Worm (Caenorhabditis elegans) whole organism, L2 larva: ENCODE results near the gene ZK381.8.

Source experiments
- C34F6.9 ChIP-seq: fragments of 150-350 bp; optimal IDR thresholded peaks from 2 replicates; lab custom pipeline; 2014; ENCODE audit warnings: missing biosample characterization, missing genetic modification characterization
- Y55F3AM.14 ChIP-seq: fragments of 200-800 bp; sonication (Bioruptor generic); optimal IDR thresholded peaks from 2 replicates; lab custom pipeline; 2018; ENCODE audit warnings: mild to moderate bottlenecking, missing genetic modification characterization, missing compliant biosample characterization
- ZK546.5 ChIP-seq: sonication (generic microtip); optimal IDR thresholded peaks from 2 replicates; lab custom pipeline; 2017; ENCODE audit warnings: missing biosample characterization, missing genetic modification characterization
- alr-1 ChIP-seq: fragments of 150-350 bp; optimal IDR thresholded peaks from 2 replicates; lab custom pipeline; 2014; ENCODE audit warnings: missing biosample characterization, missing genetic modification characterization
- ama-1 ChIP-seq: fragments of 150-350 bp; optimal IDR thresholded peaks from 2 replicates; lab custom pipeline; 2018; ENCODE audit warnings: inconsistent platforms
- blmp-1 ChIP-seq: sonication (generic microtip); optimal IDR thresholded peaks from 2 replicates; lab custom pipeline; 2017; ENCODE audit warnings: missing genetic modification characterization, mild to moderate bottlenecking, missing compliant biosample characterization, antibody characterized with exemption, moderate library complexity; ENCODE audit not compliant: insufficient read depth
- ceh-16 ChIP-seq: fragments of 150-350 bp; optimal IDR thresholded peaks from 2 replicates; lab custom pipeline; 2014; ENCODE audit warnings: missing biosample characterization, missing genetic modification characterization
- ceh-82 ChIP-seq: fragments of 150-350 bp; optimal IDR thresholded peaks from 2 replicates; lab custom pipeline; 2014; ENCODE audit warnings: missing biosample characterization, missing genetic modification characterization
- dmd-4 ChIP-seq: sonication (generic microtip); optimal IDR thresholded peaks from 2 replicates; lab custom pipeline; 2017; ENCODE audit warnings: missing biosample characterization, missing genetic modification characterization
- egl-27 ChIP-seq: sonication (generic microtip); optimal IDR thresholded peaks from 3 replicates; lab custom pipeline; 2017; ENCODE audit warnings: missing biosample characterization, missing genetic modification reagents, missing genetic modification characterization
- fos-1 ChIP-seq: fragments of 150-350 bp; optimal IDR thresholded peaks from 2 replicates; lab custom pipeline; 2014; ENCODE audit warnings: missing biosample characterization, missing genetic modification characterization
- gmeb-1 ChIP-seq: fragments of 150-350 bp; optimal IDR thresholded peaks from 2 replicates; lab custom pipeline; 2014; ENCODE audit warnings: missing biosample characterization, missing genetic modification characterization
- lin-13 ChIP-seq: fragments of 150-350 bp; optimal IDR thresholded peaks from 2 replicates; lab custom pipeline; 2014; ENCODE audit warnings: missing biosample characterization, missing genetic modification reagents, missing genetic modification characterization
- lin-39 ChIP-seq: fragments of 150-350 bp; optimal IDR thresholded peaks from 2 replicates; lab custom pipeline; 2014; ENCODE audit warnings: missing biosample characterization, missing genetic modification reagents, missing genetic modification characterization
- lsy-2 ChIP-seq, 2 experiments: fragments of 150-350 bp in 1 of 2; sonication (generic microtip) in 1 of 2; optimal IDR thresholded peaks; 2 replicates each; lab custom pipeline; 2014 to 2017; ENCODE audit warnings: missing biosample characterization in 2 of 2, missing genetic modification characterization in 2 of 2
- mab-5 ChIP-seq: fragments of 150-350 bp; optimal IDR thresholded peaks from 2 replicates; lab custom pipeline; 2014; ENCODE audit warnings: missing biosample characterization, missing genetic modification characterization
- mbf-1 ChIP-seq: sonication (generic microtip); optimal IDR thresholded peaks from 2 replicates; lab custom pipeline; 2017; ENCODE audit warnings: missing biosample characterization, missing genetic modification characterization
- nhr-10 ChIP-seq: sonication (generic microtip); optimal IDR thresholded peaks from 2 replicates; lab custom pipeline; 2017; ENCODE audit warnings: missing biosample characterization, missing genetic modification characterization
- nhr-12 ChIP-seq: fragments of 150-350 bp; optimal IDR thresholded peaks from 2 replicates; lab custom pipeline; 2014; ENCODE audit warnings: missing biosample characterization, missing genetic modification characterization
- nhr-21 ChIP-seq: fragments of 150-350 bp; optimal IDR thresholded peaks from 2 replicates; lab custom pipeline; 2014; ENCODE audit warnings: missing biosample characterization, missing genetic modification characterization
- nhr-6 ChIP-seq: fragments of 150-350 bp; optimal IDR thresholded peaks from 2 replicates; lab custom pipeline; 2014; ENCODE audit warnings: missing biosample characterization, missing genetic modification characterization
- nhr-77 ChIP-seq: fragments of 150-350 bp; optimal IDR thresholded peaks from 2 replicates; lab custom pipeline; 2014; ENCODE audit warnings: missing biosample characterization, missing genetic modification characterization
- peb-1 ChIP-seq: fragments of 150-350 bp; optimal IDR thresholded peaks from 2 replicates; lab custom pipeline; 2014; ENCODE audit warnings: missing biosample characterization, missing genetic modification characterization
- sem-4 ChIP-seq: fragments of 150-350 bp; optimal IDR thresholded peaks from 2 replicates; lab custom pipeline; 2014; ENCODE audit warnings: missing biosample characterization, missing genetic modification reagents, missing genetic modification characterization
- sma-3 ChIP-seq: sonication (generic microtip); optimal IDR thresholded peaks from 2 replicates; lab custom pipeline; 2016; ENCODE audit warnings: missing genetic modification reagents, missing genetic modification characterization, missing compliant biosample characterization
- sma-9 ChIP-seq, 2 experiments: fragments of 150-350 bp in 1 of 2; sonication (generic microtip) in 1 of 2; optimal IDR thresholded peaks; 2 replicates each; lab custom pipeline; 2014 to 2016; ENCODE audit warnings: missing genetic modification characterization in 2 of 2, mild to moderate bottlenecking in 1 of 2, missing biosample characterization in 1 of 2, missing compliant biosample characterization in 1 of 2, missing genetic modification reagents in 1 of 2, moderate library complexity in 1 of 2
- unc-39 ChIP-seq: fragments of 150-350 bp; optimal IDR thresholded peaks from 2 replicates; lab custom pipeline; 2014; ENCODE audit warnings: missing biosample characterization, missing genetic modification characterization
- unc-55 ChIP-seq: fragments of 150-350 bp; sonication (generic microtip); optimal IDR thresholded peaks from 3 replicates; lab custom pipeline; 2014; ENCODE audit warnings: missing biosample characterization, missing genetic modification reagents, missing genetic modification characterization
- unc-62 ChIP-seq: fragments of 150-350 bp; optimal IDR thresholded peaks from 2 replicates; lab custom pipeline; 2014; ENCODE audit warnings: missing biosample characterization, missing genetic modification reagents, missing genetic modification characterization
- zag-1 ChIP-seq: fragments of 150-350 bp; optimal IDR thresholded peaks from 2 replicates; lab custom pipeline; 2014; ENCODE audit warnings: missing biosample characterization, missing genetic modification characterization
- ztf-11 ChIP-seq: sonication (generic microtip); optimal IDR thresholded peaks from 2 replicates; lab custom pipeline; 2017; ENCODE audit warnings: missing biosample characterization, missing genetic modification characterization

Gene ZK381.8

DNA sequence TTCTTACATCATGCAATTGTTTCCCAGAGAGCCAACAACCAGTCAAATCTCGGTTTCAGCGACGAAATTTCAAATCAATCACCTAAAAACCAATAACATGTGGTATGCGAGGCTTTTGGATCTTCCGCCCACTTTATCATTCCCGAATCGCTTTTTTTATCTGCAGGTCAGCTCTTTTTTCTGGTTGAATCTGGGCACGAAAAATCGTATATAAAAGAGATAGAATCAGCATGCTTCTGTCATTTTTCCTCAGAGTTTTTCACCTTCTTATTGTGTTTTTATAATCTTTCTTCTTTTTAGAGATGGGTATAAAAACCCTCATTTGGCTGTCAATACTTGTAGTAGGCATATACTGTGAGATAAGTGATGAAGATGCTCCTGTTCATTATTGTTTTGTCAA lies 33.2 kb upstream of the ZK381.8 start, which contains the start of gene cht-3:
TSS of gene cht-3 (plus strand) at position 301 of the 400 bp plus-strand sequence.
- no peak for TF ChIP-seq mab-5 (tag; lab: Kevin White, UChicago)
- TF ChIP-seq ceh-16, result no peak
- TF ChIP-seq lin-39 (tag; lab: Kevin White, UChicago), result no peak
- TF ChIP-seq ama-1, result no peak
- no peak for TF ChIP-seq zag-1 (tag; lab: Kevin White, UChicago)
- no peak for TF ChIP-seq C34F6.9 (tag; lab: Kevin White, UChicago)
- no peak for TF ChIP-seq sem-4
- TF ChIP-seq blmp-1 (tag; lab: Kevin White, UChicago), result no peak

DNA sequence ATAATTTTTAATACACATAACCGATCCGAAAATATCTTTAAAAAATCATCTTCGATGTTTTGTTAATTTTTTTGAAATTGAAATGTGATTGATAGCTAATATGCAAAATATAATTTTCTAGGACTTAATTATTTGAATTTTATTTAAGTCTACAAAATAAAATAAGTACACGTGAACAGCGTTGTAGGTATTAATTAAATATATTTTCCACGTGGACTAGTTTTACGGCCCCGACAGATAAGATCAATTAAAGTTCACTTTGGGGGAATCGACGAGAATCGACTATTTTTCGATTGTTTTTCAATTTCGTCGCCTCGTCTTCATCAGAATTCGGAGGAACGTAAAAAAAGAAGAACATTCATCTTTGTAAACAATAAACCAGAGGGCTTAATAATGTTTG lies 29.0 kb upstream of the ZK381.8 start, which contains the start of gene C25A8.5:
TSS of gene C25A8.5 (plus strand) at position 301 of the 400 bp plus-strand sequence.
- no peak for TF ChIP-seq ceh-82 (tag; lab: Kevin White, UChicago)
- TF ChIP-seq nhr-6 (tag; lab: Kevin White, UChicago), result no peak
- TF ChIP-seq unc-55 (GFP tag; lab: Kevin White, UChicago), result no peak
- TF ChIP-seq nhr-10 (tag; lab: Kevin White, UChicago), result no peak
- no peak for TF ChIP-seq mab-5 (tag; lab: Kevin White, UChicago)

ce11 chrIV:6997918-6998317 lies 27.7 kb upstream of the ZK381.8 start:
- TF ChIP-seq sma-3 (GFP tag; lab: Kevin White, UChicago), result no peak
- no peak for TF ChIP-seq Y55F3AM.14 (GFP tag; lab: Kevin White, UChicago)
- TF ChIP-seq alr-1 (tag; lab: Kevin White, UChicago), result no peak
- no peak for TF ChIP-seq ztf-11 (tag; lab: Kevin White, UChicago)
- TF ChIP-seq nhr-21 (tag; lab: Kevin White, UChicago), result no peak
- no peak for TF ChIP-seq fos-1 (tag; lab: Kevin White, UChicago)
- no peak for TF ChIP-seq lin-39 (tag; lab: Kevin White, UChicago)
- TF ChIP-seq gmeb-1 (tag; lab: Kevin White, UChicago), result no peak
- no peak for TF ChIP-seq egl-27 (tag; lab: Kevin White, UChicago)
- TF ChIP-seq nhr-77 (tag; lab: Kevin White, UChicago), result no peak
- TF ChIP-seq unc-62, result no peak
- no peak for TF ChIP-seq mbf-1 (tag; lab: Kevin White, UChicago)
- no peak for TF ChIP-seq unc-39

ce11 chrIV:6991070-6991469 lies 20.9 kb upstream of the ZK381.8 start:
- TF ChIP-seq ZK546.5 (tag; lab: Kevin White, UChicago) (no peak), unc-39 (no peak), peb-1 (no peak), nhr-10 (tag; lab: Kevin White, UChicago) (no peak), sma-9 (GFP tag; optimal IDR thresholded peaks at IDR 0.05; lab: Kevin White, UChicago) (no peak), sma-9 (tag; optimal IDR thresholded peaks at IDR 0.05; lab: Kevin White, UChicago) (no peak), lin-13 (GFP tag; lab: Kevin White, UChicago) (no peak), sma-3 (GFP tag; lab: Kevin White, UChicago) (no peak), lsy-2 (tag; optimal IDR thresholded peaks at IDR 0.05; lab: Kevin White, UChicago) (no peak), nhr-6 (tag; lab: Kevin White, UChicago) (no peak), ceh-82 (tag; lab: Kevin White, UChicago) (no peak), dmd-4 (no peak)

ce11 chrIV:6986835-6987234 lies 16.7 kb upstream of the ZK381.8 start, which contains the start of gene prkl-1:
Gene prkl-1 (minus strand): TSS chrIV:6986935.
- TF ChIP-seq mab-5 (tag; lab: Kevin White, UChicago), result no peak
- no peak for TF ChIP-seq nhr-12 (tag; lab: Kevin White, UChicago)
